Worm (Caenorhabditis elegans) whole organism, L4 larva: ENCODE data around the gene srxa-9.

Experiments used
- F10B5.3 ChIP-seq: sonication (generic microtip); optimal IDR thresholded peaks from 2 replicates; lab custom pipeline; 2016; ENCODE audit warnings: mild to moderate bottlenecking, missing genetic modification characterization, missing compliant biosample characterization
- F37D6.2 ChIP-seq: sonication (generic microtip); optimal IDR thresholded peaks from 2 replicates; lab custom pipeline; 2016; ENCODE audit warnings: mild to moderate bottlenecking, missing genetic modification characterization, missing compliant biosample characterization
- F49E8.2 ChIP-seq: sonication (generic microtip); optimal IDR thresholded peaks from 2 replicates; lab custom pipeline; 2016; ENCODE audit warnings: missing compliant biosample characterization, mild to moderate bottlenecking, missing genetic modification characterization, borderline replicate concordance
- T20F7.1 ChIP-seq: fragments of 200-800 bp; sonication (Bioruptor generic); optimal IDR thresholded peaks from 2 replicates; lab custom pipeline; 2018; ENCODE audit warnings: mild to moderate bottlenecking, missing genetic modification characterization, missing compliant biosample characterization
- T26A8.4 ChIP-seq: fragments of 200-800 bp; sonication (Bioruptor generic); IDR thresholded peaks from 2 replicates; pipeline ENCODE4 v1.3.6; 2022; ENCODE audit warnings: missing genetic modification characterization, missing compliant biosample characterization
- Y105C5A.15 ChIP-seq: fragments of 200-800 bp; sonication (Bioruptor generic); IDR thresholded peaks from 2 replicates; pipeline ENCODE4 v1.3.6; 2022; ENCODE audit warnings: missing genetic modification characterization, missing compliant biosample characterization
- Y48G9A.11 ChIP-seq: fragments of 200-800 bp; sonication (Bioruptor generic); IDR thresholded peaks from 2 replicates; pipeline ENCODE4 v1.3.6; 2022; ENCODE audit warnings: missing genetic modification reagents, missing genetic modification characterization, missing compliant biosample characterization
- arid-1 ChIP-seq: fragments of 200-800 bp; sonication (Bioruptor generic); conservative IDR thresholded peaks from 2 replicates; pipeline ENCODE4 v1.3.6; 2022; ENCODE audit warnings: missing genetic modification reagents, missing genetic modification characterization, missing compliant biosample characterization
- ceh-20 ChIP-seq: fragments of 200-800 bp; sonication (Bioruptor generic); IDR thresholded peaks from 2 replicates; pipeline ENCODE4 v1.3.6; 2022; ENCODE audit warnings: missing genetic modification reagents, missing genetic modification characterization, missing compliant biosample characterization
- ceh-44 ChIP-seq: fragments of 200-800 bp; sonication (Bioruptor generic); IDR thresholded peaks from 2 replicates; pipeline ENCODE4 v1.3.6; 2022; ENCODE audit warnings: missing genetic modification reagents, missing genetic modification characterization, missing compliant biosample characterization
- ceh-82 ChIP-seq: sonication (generic microtip); optimal IDR thresholded peaks from 2 replicates; lab custom pipeline; 2017; ENCODE audit warnings: missing biosample characterization, missing genetic modification characterization
- cey-2 ChIP-seq: sonication (generic microtip); optimal IDR thresholded peaks from 3 replicates; lab custom pipeline; 2017; ENCODE audit warnings: missing genetic modification characterization, mild to moderate bottlenecking, missing compliant biosample characterization, antibody characterized with exemption, borderline replicate concordance; ENCODE audit not compliant: insufficient read depth
- daf-12 ChIP-seq: fragments of 150-350 bp; optimal IDR thresholded peaks from 2 replicates; lab custom pipeline; 2014; ENCODE audit warnings: missing biosample characterization, missing genetic modification reagents, missing genetic modification characterization
- daf-16 ChIP-seq, 3 experiments: sonication (generic microtip); optimal IDR thresholded peaks; 2 replicates each; lab custom pipeline; 2016 to 2017; ENCODE audit warnings: missing genetic modification characterization in 3 of 3, missing genetic modification reagents in 3 of 3, mild to moderate bottlenecking in 2 of 3, missing compliant biosample characterization in 2 of 3, missing biosample characterization in 1 of 3, moderate library complexity in 1 of 3
- daf-8 ChIP-seq: fragments of 200-800 bp; sonication (Bioruptor generic); IDR thresholded peaks from 2 replicates; pipeline ENCODE4 v1.3.6; 2022; ENCODE audit warnings: missing genetic modification characterization, missing compliant biosample characterization
- dmd-6 ChIP-seq: fragments of 200-800 bp; sonication (Bioruptor generic); IDR thresholded peaks from 2 replicates; pipeline ENCODE4 v1.3.6; 2022; ENCODE audit warnings: missing genetic modification reagents, missing genetic modification characterization, missing compliant biosample characterization
- dmd-9 ChIP-seq: fragments of 200-800 bp; sonication (Bioruptor generic); IDR thresholded peaks from 2 replicates; pipeline ENCODE4 v1.3.6; 2022; ENCODE audit warnings: missing genetic modification reagents, missing genetic modification characterization, missing compliant biosample characterization
- dve-1 ChIP-seq: sonication (generic microtip); optimal IDR thresholded peaks from 2 replicates; lab custom pipeline; 2017; ENCODE audit warnings: antibody characterized with exemption, mild to moderate bottlenecking, missing genetic modification characterization, missing compliant biosample characterization; ENCODE audit not compliant: insufficient read depth
- gei-8 ChIP-seq: fragments of 200-800 bp; sonication (Bioruptor generic); optimal IDR thresholded peaks from 2 replicates; lab custom pipeline; 2018; ENCODE audit warnings: mild to moderate bottlenecking, missing genetic modification characterization, missing compliant biosample characterization
- hif-1 ChIP-seq, 2 experiments: sonication (generic microtip); optimal IDR thresholded peaks; 2 replicates each; lab custom pipeline; 2016 to 2017; ENCODE audit warnings: missing compliant biosample characterization in 2 of 2, missing genetic modification characterization in 2 of 2, missing genetic modification reagents in 2 of 2, missing genotype in 2 of 2, mild to moderate bottlenecking in 1 of 2
- hlh-30 ChIP-seq: sonication (generic microtip); optimal IDR thresholded peaks from 2 replicates; lab custom pipeline; 2017; ENCODE audit warnings: antibody characterized with exemption, mild to moderate bottlenecking, missing genetic modification characterization, missing compliant biosample characterization; ENCODE audit not compliant: insufficient read depth
- lim-7 ChIP-seq: fragments of 200-800 bp; sonication (Bioruptor generic); IDR thresholded peaks from 2 replicates; pipeline ENCODE4 v1.3.6; 2022; ENCODE audit warnings: missing genetic modification characterization, missing compliant biosample characterization
- lin-13 ChIP-seq: fragments of 150-350 bp; optimal IDR thresholded peaks from 2 replicates; lab custom pipeline; 2014; ENCODE audit warnings: missing biosample characterization, missing genetic modification reagents, missing genetic modification characterization
- lin-29 ChIP-seq: fragments of 200-800 bp; sonication (Bioruptor generic); IDR thresholded peaks from 2 replicates; pipeline ENCODE4 v1.3.6; 2022; ENCODE audit warnings: missing genetic modification reagents, missing genetic modification characterization, missing compliant biosample characterization
- lin-39 ChIP-seq: fragments of 150-350 bp; optimal IDR thresholded peaks from 2 replicates; lab custom pipeline; 2014; ENCODE audit warnings: missing biosample characterization, missing genetic modification reagents, missing genetic modification characterization
- lir-3 ChIP-seq: sonication (generic microtip); optimal IDR thresholded peaks from 2 replicates; lab custom pipeline; 2016; ENCODE audit warnings: mild to moderate bottlenecking, missing genetic modification characterization, missing compliant biosample characterization
- lsy-2 ChIP-seq, 2 experiments: fragments of 150-350 bp in 1 of 2; sonication (generic microtip) in 1 of 2; optimal IDR thresholded peaks; 2 replicates each; lab custom pipeline; 2014 to 2017; ENCODE audit warnings: missing biosample characterization in 2 of 2, missing genetic modification characterization in 2 of 2
- madf-9 ChIP-seq: fragments of 200-800 bp; sonication (Bioruptor generic); conservative IDR thresholded peaks from 2 replicates; pipeline ENCODE4 v1.3.6; 2022; ENCODE audit warnings: missing genetic modification reagents, missing genetic modification characterization, missing compliant biosample characterization
- mxl-3 ChIP-seq: fragments of 200-800 bp; sonication (Bioruptor generic); optimal IDR thresholded peaks from 2 replicates; lab custom pipeline; 2018; ENCODE audit warnings: mild to moderate bottlenecking, missing genetic modification characterization, missing compliant biosample characterization
- nhr-10 ChIP-seq: fragments of 150-350 bp; optimal IDR thresholded peaks from 2 replicates; lab custom pipeline; 2014; ENCODE audit warnings: missing biosample characterization, missing genetic modification characterization
- nhr-102 ChIP-seq: sonication (generic microtip); optimal IDR thresholded peaks from 2 replicates; lab custom pipeline; 2016; ENCODE audit warnings: mild to moderate bottlenecking, missing genetic modification characterization, moderate library complexity, missing compliant biosample characterization
- nhr-11 ChIP-seq: fragments of 150-350 bp; optimal IDR thresholded peaks from 2 replicates; lab custom pipeline; 2014; ENCODE audit warnings: missing biosample characterization, missing genetic modification characterization
- nhr-237 ChIP-seq: sonication (generic microtip); optimal IDR thresholded peaks from 2 replicates; lab custom pipeline; 2017; ENCODE audit warnings: missing biosample characterization, missing genetic modification characterization
- nhr-25 ChIP-seq: sonication (generic microtip); optimal IDR thresholded peaks from 2 replicates; lab custom pipeline; 2017; ENCODE audit warnings: missing genetic modification characterization, mild to moderate bottlenecking, missing compliant biosample characterization, antibody characterized with exemption, moderate library complexity, borderline replicate concordance; ENCODE audit not compliant: insufficient read depth
- nhr-28 ChIP-seq: fragments of 150-350 bp; optimal IDR thresholded peaks from 2 replicates; lab custom pipeline; 2014; ENCODE audit warnings: missing biosample characterization, missing genetic modification characterization
- nhr-41 ChIP-seq: fragments of 200-800 bp; sonication (Bioruptor generic); IDR thresholded peaks from 2 replicates; pipeline ENCODE4 v1.3.6; 2022; ENCODE audit warnings: missing genetic modification reagents, missing genetic modification characterization, missing compliant biosample characterization
- nhr-48 ChIP-seq: sonication (generic microtip); optimal IDR thresholded peaks from 2 replicates; lab custom pipeline; 2016; ENCODE audit warnings: mild to moderate bottlenecking, missing genetic modification characterization, missing compliant biosample characterization
- nhr-6 ChIP-seq: fragments of 150-350 bp; optimal IDR thresholded peaks from 2 replicates; lab custom pipeline; 2014; ENCODE audit warnings: missing biosample characterization, missing genetic modification characterization
- nhr-76 ChIP-seq: fragments of 150-350 bp; optimal IDR thresholded peaks from 2 replicates; lab custom pipeline; 2014; ENCODE audit warnings: missing biosample characterization, missing genetic modification characterization
- nhr-77 ChIP-seq: fragments of 150-350 bp; optimal IDR thresholded peaks from 2 replicates; lab custom pipeline; 2014; ENCODE audit warnings: missing biosample characterization, missing genetic modification characterization
- php-3 ChIP-seq: fragments of 200-800 bp; sonication (Bioruptor generic); IDR thresholded peaks from 2 replicates; pipeline ENCODE4 v1.3.6; 2022; ENCODE audit warnings: missing genetic modification reagents, missing genetic modification characterization, missing compliant biosample characterization
- pqm-1 ChIP-seq: sonication (generic microtip); optimal IDR thresholded peaks from 2 replicates; lab custom pipeline; 2017; ENCODE audit warnings: missing biosample characterization, missing genetic modification characterization
- saeg-2 ChIP-seq: fragments of 200-800 bp; sonication (Bioruptor generic); IDR thresholded peaks from 2 replicates; pipeline ENCODE4 v1.3.6; 2022; ENCODE audit warnings: missing genetic modification reagents, missing genetic modification characterization, missing compliant biosample characterization
- snpc-4 ChIP-seq: fragments of 150-350 bp; optimal IDR thresholded peaks from 2 replicates; lab custom pipeline; 2014; ENCODE audit warnings: missing biosample characterization, missing genetic modification characterization
- tag-97 ChIP-seq: fragments of 200-800 bp; sonication (Bioruptor generic); IDR thresholded peaks from 2 replicates; pipeline ENCODE4 v1.3.6; 2022; ENCODE audit warnings: missing genetic modification characterization, missing compliant biosample characterization
- unc-39 ChIP-seq: sonication (generic microtip); optimal IDR thresholded peaks from 2 replicates; lab custom pipeline; 2017; ENCODE audit warnings: missing biosample characterization, missing genetic modification characterization
- unc-62 ChIP-seq, 3 experiments: fragments of 150-350 bp in 1 of 3; sonication (generic microtip); optimal IDR thresholded peaks in 2 of 3; peaks in 1 of 3; 1 replicate in 1 of 3; 2 replicates in 2 of 3; lab custom pipeline; 2014 to 2017; ENCODE audit warnings: missing biosample characterization in 3 of 3, missing genetic modification characterization in 3 of 3, missing genetic modification reagents in 3 of 3, missing genotype in 1 of 3
- vab-7 ChIP-seq: fragments of 200-800 bp; sonication (Bioruptor generic); IDR thresholded peaks from 2 replicates; pipeline ENCODE4 v1.3.6; 2022; ENCODE audit warnings: missing genetic modification reagents, missing genetic modification characterization, missing compliant biosample characterization
- zip-11 ChIP-seq: fragments of 200-800 bp; sonication (Bioruptor generic); IDR thresholded peaks from 2 replicates; pipeline ENCODE4 v1.3.6; 2022; ENCODE audit warnings: missing genetic modification characterization, missing compliant biosample characterization
- zip-2 ChIP-seq: fragments of 150-350 bp; optimal IDR thresholded peaks from 2 replicates; lab custom pipeline; 2014; ENCODE audit warnings: missing biosample characterization, missing genetic modification characterization

srxa-9 gene

DNA sequence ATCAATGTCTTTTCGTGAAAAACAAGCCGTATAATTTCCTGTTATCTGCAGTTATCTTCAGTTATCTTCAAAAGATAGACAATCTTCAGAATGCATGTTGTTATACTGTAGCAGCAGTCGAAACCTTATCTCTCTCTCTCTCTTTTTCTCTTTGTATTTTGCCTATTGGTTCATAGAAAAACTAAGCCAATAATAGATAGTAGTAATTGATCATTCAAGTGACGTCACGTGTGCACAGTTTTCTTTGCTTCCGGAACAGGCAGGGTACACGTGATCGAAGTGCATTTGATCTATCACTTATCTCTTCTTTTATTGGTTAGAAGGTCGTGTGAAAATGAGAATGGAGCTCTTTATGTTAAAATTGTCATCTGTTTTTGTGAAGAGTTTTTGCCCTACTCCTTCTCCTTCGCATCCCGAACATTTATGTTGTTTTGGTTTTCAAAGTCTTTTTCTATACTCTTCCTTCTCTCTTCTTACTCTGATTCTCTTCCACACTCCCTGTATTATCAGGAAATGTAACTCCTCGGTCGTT, 42.2 kb upstream of the srxa-9 start (continued):
- peak; percentile 50 for TF ChIP-seq nhr-102
- no peak for TF ChIP-seq cey-2
- TF ChIP-seq nhr-25 (tag; lab: Kevin White, UChicago), result no peak
- TF ChIP-seq arid-1, result no peak
- TF ChIP-seq lin-13 (GFP tag; lab: Kevin White, UChicago), result no peak
- peak; percentile 70 for TF ChIP-seq dve-1 (tag; lab: Kevin White, UChicago)
- TF ChIP-seq Y105C5A.15, result no peak
- TF ChIP-seq hif-1 (tag; optimal IDR thresholded peaks at IDR 0.05; lab: Kevin White, UChicago), result no peak
- no peak for TF ChIP-seq Y48G9A.11
- no peak for TF ChIP-seq nhr-41 (GFP tag; lab: Robert Waterston, UW)
- no peak for TF ChIP-seq T26A8.4 (GFP tag; lab: Robert Waterston, UW)
- TF ChIP-seq nhr-48 (tag; lab: Kevin White, UChicago), result peak; percentile 97
- TF ChIP-seq madf-9 (GFP tag; lab: Robert Waterston, UW), result no peak
- TF ChIP-seq F49E8.2 (tag; lab: Kevin White, UChicago), result no peak
- no peak for TF ChIP-seq gei-8 (GFP tag; lab: Kevin White, UChicago)
- no peak for TF ChIP-seq unc-39
- no peak for TF ChIP-seq vab-7 (GFP tag; lab: Robert Waterston, UW)
- peak; percentile 67 for TF ChIP-seq dmd-6 (GFP tag; lab: Robert Waterston, UW)
- no peak for TF ChIP-seq ceh-82 (tag; lab: Kevin White, UChicago)
- no peak for TF ChIP-seq php-3 (GFP tag; lab: Robert Waterston, UW)
- TF ChIP-seq lsy-2 (tag; optimal IDR thresholded peaks at IDR 0.05; lab: Kevin White, UChicago), result peak in 1 of 2 experiments; percentile 22
- TF ChIP-seq hlh-30 (tag; lab: Kevin White, UChicago), result peak; percentile 84
- TF ChIP-seq lim-7 (GFP tag; lab: Robert Waterston, UW), result no peak
- TF ChIP-seq pqm-1, result no peak
- TF ChIP-seq zip-2 (tag; lab: Kevin White, UChicago), result no peak
- TF ChIP-seq nhr-28 (tag; lab: Kevin White, UChicago), result peak; percentile 53
- TF ChIP-seq F10B5.3 (tag; lab: Kevin White, UChicago), result no peak
- no peak for TF ChIP-seq F37D6.2 (tag; lab: Kevin White, UChicago)
- TF ChIP-seq nhr-10 (tag; lab: Kevin White, UChicago), result no peak
- no peak for TF ChIP-seq lir-3
- no peak for TF ChIP-seq zip-11 (GFP tag; lab: Robert Waterston, UW)
- TF ChIP-seq dmd-9 (GFP tag; lab: Robert Waterston, UW), result no peak
- TF ChIP-seq tag-97 (GFP tag; lab: Robert Waterston, UW), result no peak
- no peak for TF ChIP-seq lin-29 (GFP tag; lab: Robert Waterston, UW)
- no peak for TF ChIP-seq ceh-20
- TF ChIP-seq nhr-11 (tag; lab: Kevin White, UChicago), result peak; percentile 0
- no peak for TF ChIP-seq ceh-44
- no peak for TF ChIP-seq nhr-76
- TF ChIP-seq unc-62 (GFP tag; optimal IDR thresholded peaks at IDR 0.05 in 1 of 2; lab: Kevin White, UChicago), result peak in 1 of 2 experiments; percentile 60
- no peak for TF ChIP-seq unc-62 (tag; optimal IDR thresholded peaks at IDR 0.05; lab: Kevin White, UChicago)
- no peak for TF ChIP-seq daf-12 (tag; lab: Kevin White, UChicago)
- TF ChIP-seq nhr-77 (tag; lab: Kevin White, UChicago), result peak; percentile 49
- TF ChIP-seq daf-16 (GFP tag; optimal IDR thresholded peaks at IDR 0.05; lab: Kevin White, UChicago), result peak in 1 of 2 experiments; percentile 8
- peak; percentile 84 for TF ChIP-seq daf-16 (tag; optimal IDR thresholded peaks at IDR 0.05; lab: Kevin White, UChicago)
- no peak for TF ChIP-seq daf-8 (GFP tag; lab: Robert Waterston, UW)
- no peak for TF ChIP-seq lin-39
- no peak for TF ChIP-seq snpc-4 (tag; lab: Kevin White, UChicago)
- no peak for TF ChIP-seq T20F7.1
- TF ChIP-seq nhr-237 (tag; lab: Kevin White, UChicago), result no peak
- no peak for TF ChIP-seq saeg-2
- TF ChIP-seq nhr-6 (tag; lab: Kevin White, UChicago), result no peak
- TF ChIP-seq mxl-3 (GFP tag; lab: Kevin White, UChicago), result no peak
